Fruit fly (Drosophila melanogaster): ENCODE measurements around the gene obst-H.

Gene obst-H

DNA sequence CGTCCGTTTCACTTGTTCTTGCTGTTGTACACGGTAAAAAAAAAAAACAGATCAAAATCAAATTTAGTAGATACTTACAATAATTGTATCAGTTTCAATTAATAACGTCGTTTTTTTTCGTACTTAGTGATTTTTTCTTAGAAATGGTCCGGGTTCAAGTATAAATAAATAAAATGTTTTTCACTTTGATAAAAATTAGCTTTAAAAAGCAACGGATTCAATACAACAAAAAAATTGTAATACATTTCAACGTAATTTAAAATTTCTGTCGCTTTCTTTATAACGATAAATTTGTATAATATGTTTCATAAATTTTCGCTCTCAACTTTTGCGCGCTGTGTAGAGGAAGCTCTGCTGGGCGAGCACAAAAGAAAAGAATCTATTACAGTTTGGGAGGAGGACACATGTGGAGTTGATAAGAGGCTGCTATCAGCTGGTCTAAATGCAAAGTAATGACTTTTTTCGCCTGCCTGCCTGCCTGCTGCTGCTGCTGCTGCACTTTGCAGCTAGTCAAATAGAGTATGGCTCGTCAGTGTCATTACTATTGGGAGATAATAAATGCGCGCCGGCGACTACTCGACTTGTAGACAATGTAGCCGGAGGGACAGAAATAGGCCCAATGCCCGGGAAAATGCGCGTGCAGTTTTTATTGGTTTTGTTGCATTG lies 9.0 kb upstream of the obst-H start (continued):
- no peak for TF ChIP-seq MTF-1 (GFP tag; optimal IDR thresholded peaks at IDR 0.05; ENCODE audit: borderline replicate concordance)
- TF ChIP-seq HLHmδ (GFP tag; optimal IDR thresholded peaks at IDR 0.05) = no peak
- no peak for TF ChIP-seq CG7745 (tag; optimal IDR thresholded peaks at IDR 0.05)
- peak; percentile 84 for TF ChIP-seq CG7839 (tag; optimal IDR thresholded peaks at IDR 0.05)
- peak in 1 of 2 experiments; percentile 32 for TF ChIP-seq Pdp1 (GFP tag; optimal IDR thresholded peaks at IDR 0.05)
- TF ChIP-seq CG10274 (GFP tag; optimal IDR thresholded peaks at IDR 0.05) = peak; percentile 47
- no peak for TF ChIP-seq pan (optimal IDR thresholded peaks at IDR 0.05)
- peak in 1 of 2 experiments; percentile 66 for TF ChIP-seq pan (GFP tag; optimal IDR thresholded peaks at IDR 0.05 in 1 of 2, IDR thresholded peaks at IDR 0.05 in 1 of 2)
- TF ChIP-seq Med (GFP tag) = peak; percentile 42
- peak; percentile 80 for TF ChIP-seq CG31441 (GFP tag; IDR thresholded peaks at IDR 0.05)
- TF ChIP-seq kay (GFP tag; optimal IDR thresholded peaks at IDR 0.05) = no peak
- TF ChIP-seq lola (GFP tag; optimal IDR thresholded peaks at IDR 0.05) = peak in 1 of 3 experiments; percentile 76
- TF ChIP-seq Jarid2 (GFP tag; optimal IDR thresholded peaks at IDR 0.05) = no peak
- peak; percentile 14 for TF ChIP-seq CG15514 (GFP tag; optimal IDR thresholded peaks at IDR 0.05)
- TF ChIP-seq Sin3A (optimal IDR thresholded peaks at IDR 0.05) = no peak
- peak; percentile 21 for TF ChIP-seq ems (GFP tag; optimal IDR thresholded peaks at IDR 0.05)
- no peak for TF ChIP-seq hbn (GFP tag; IDR thresholded peaks at IDR 0.05; ENCODE audit: partially characterized antibody)
- TF ChIP-seq CG42726 (GFP tag; IDR thresholded peaks at IDR 0.05; ENCODE audit: partially characterized antibody) = no peak
- peak; percentile 45 for TF ChIP-seq mam (GFP tag; optimal IDR thresholded peaks at IDR 0.05)
- peak; percentile 35 for TF ChIP-seq Ada2b (GFP tag; IDR thresholded peaks at IDR 0.05)
- TF ChIP-seq Ssrp (tag; optimal IDR thresholded peaks at IDR 0.05) = peak; percentile 76
- peak; percentile 89 for TF ChIP-seq CG9727 (GFP tag; optimal IDR thresholded peaks at IDR 0.05)
- peak; percentile 54 for TF ChIP-seq CG6854 (GFP tag; optimal IDR thresholded peaks at IDR 0.05)
- TF ChIP-seq CHES-1-like (GFP tag; optimal IDR thresholded peaks at IDR 0.05) = peak; percentile 7
- no peak for TF ChIP-seq Lhr (GFP tag; optimal IDR thresholded peaks at IDR 0.05)
- TF ChIP-seq CG4404 (GFP tag; IDR thresholded peaks at IDR 0.05) = peak; percentile 50
- TF ChIP-seq jumu (GFP tag; optimal IDR thresholded peaks at IDR 0.05) = peak; percentile 1
- peak; percentile 12; the same call in 1 of the 2 replicates for TF ChIP-seq ranshi (GFP tag; IDR thresholded peaks at IDR 0.05)
- peak; percentile 23; the same call in 1 of the 2 replicates for TF ChIP-seq HLH3B (GFP tag; IDR thresholded peaks at IDR 0.05)
- TF ChIP-seq CG3163 (GFP tag; optimal IDR thresholded peaks at IDR 0.05) = no peak
- TF ChIP-seq Doc2 (GFP tag; IDR thresholded peaks at IDR 0.05) = no peak
- TF ChIP-seq CG1603 (tag; optimal IDR thresholded peaks at IDR 0.05) = no peak
- TF ChIP-seq CG2202 (tag; optimal IDR thresholded peaks at IDR 0.05) = peak; percentile 19
- TF ChIP-seq CG13624 (GFP tag; optimal IDR thresholded peaks at IDR 0.05) = peak; percentile 24
- no peak for TF ChIP-seq rib (GFP tag; IDR thresholded peaks at IDR 0.05)
- TF ChIP-seq vvl (GFP tag; IDR thresholded peaks at IDR 0.05) = peak; percentile 35
- peak; percentile 66 for TF ChIP-seq Hr3 (GFP tag; optimal IDR thresholded peaks at IDR 0.05)
- TF ChIP-seq eve (GFP tag; optimal IDR thresholded peaks at IDR 0.05) = peak in 1 of 2 experiments; percentile 74
- TF ChIP-seq ATbp (GFP tag; optimal IDR thresholded peaks at IDR 0.05) = peak; percentile 54
- peak; percentile 65 for TF ChIP-seq Xrp1 (GFP tag; IDR thresholded peaks at IDR 0.05)
- no peak for TF ChIP-seq ftz-f1 (GFP tag; optimal IDR thresholded peaks at IDR 0.05)
- no peak for TF ChIP-seq unc-4 (GFP tag; IDR thresholded peaks at IDR 0.05; ENCODE audit: partially characterized antibody)
- peak; percentile 2 for TF ChIP-seq pnt (GFP tag; optimal IDR thresholded peaks at IDR 0.05)
- TF ChIP-seq jing (GFP tag; optimal IDR thresholded peaks at IDR 0.05) = peak; percentile 23
- peak; percentile 14 to 86 for TF ChIP-seq Hr51 (GFP tag; optimal IDR thresholded peaks at IDR 0.05)
- no peak for TF ChIP-seq Trl (optimal IDR thresholded peaks at IDR 0.05)
- peak; percentile 52 for TF ChIP-seq Trl (GFP tag; optimal IDR thresholded peaks at IDR 0.05)
- TF ChIP-seq exex (tag; optimal IDR thresholded peaks at IDR 0.05) = no peak
- TF ChIP-seq CG18476 (GFP tag; optimal IDR thresholded peaks at IDR 0.05) = peak; percentile 56

Measured in whole organism, embryonic.